Worm (Caenorhabditis elegans) whole organism, L3 larva: ENCODE data around the gene R160.2.

Source experiments
- ceh-82 ChIP-seq: fragments of 150-350 bp; optimal IDR thresholded peaks from 2 replicates; lab custom pipeline; 2014; ENCODE audit warnings: missing biosample characterization, missing genetic modification characterization
- egl-27 ChIP-seq: sonication (generic microtip); optimal IDR thresholded peaks from 4 replicates; lab custom pipeline; 2017; ENCODE audit warnings: missing biosample characterization, missing genetic modification reagents, missing genetic modification characterization
- jun-1 ChIP-seq: fragments of 150-350 bp; optimal IDR thresholded peaks from 2 replicates; lab custom pipeline; 2014; ENCODE audit warnings: missing biosample characterization, missing genetic modification reagents, missing genetic modification characterization
- nhr-77 ChIP-seq: fragments of 150-350 bp; optimal IDR thresholded peaks from 2 replicates; lab custom pipeline; 2014; ENCODE audit warnings: missing biosample characterization, missing genetic modification characterization

DNA sequence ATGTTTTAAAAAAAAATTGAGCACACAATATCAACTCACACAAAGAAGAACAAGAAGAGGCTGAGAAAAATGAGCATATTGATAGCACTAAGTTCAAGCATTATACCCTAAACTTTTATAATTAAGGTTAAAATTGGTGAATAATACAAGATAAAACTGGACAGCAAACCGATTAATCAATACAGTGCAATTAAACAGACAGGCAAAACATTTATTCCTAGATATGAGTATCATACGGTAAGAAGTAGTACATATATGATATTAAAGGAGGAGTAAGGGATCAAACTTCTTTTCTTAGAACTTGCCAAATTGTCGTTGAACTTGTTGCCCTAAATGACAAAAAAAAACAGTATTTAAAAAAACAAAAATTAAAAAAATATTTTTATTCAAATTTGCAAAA is 4.7 kb downstream of the R160.2 start, which contains the start of gene R160.14:
- no peak for TF ChIP-seq ceh-82 (tag; lab: Kevin White, UChicago)
- no peak for TF ChIP-seq egl-27 (tag; lab: Kevin White, UChicago)
- no peak for TF ChIP-seq nhr-77 (tag; lab: Kevin White, UChicago)
- no peak for TF ChIP-seq jun-1 (tag; lab: Kevin White, UChicago)
